Fruit fly (Drosophila melanogaster) S2 (cell line): Measurements from ENCODE around the gene Pli.

Experiments used
- CG8478 ChIP-seq: fragments of >200 bp; optimal IDR thresholded peaks from 2 replicates; lab custom pipeline; 2018
- CTCF ChIP-seq, 2 experiments: fragments of >200 bp; optimal IDR thresholded peaks; 2 replicates each; lab custom pipeline; 2018

Pli gene

DNA sequence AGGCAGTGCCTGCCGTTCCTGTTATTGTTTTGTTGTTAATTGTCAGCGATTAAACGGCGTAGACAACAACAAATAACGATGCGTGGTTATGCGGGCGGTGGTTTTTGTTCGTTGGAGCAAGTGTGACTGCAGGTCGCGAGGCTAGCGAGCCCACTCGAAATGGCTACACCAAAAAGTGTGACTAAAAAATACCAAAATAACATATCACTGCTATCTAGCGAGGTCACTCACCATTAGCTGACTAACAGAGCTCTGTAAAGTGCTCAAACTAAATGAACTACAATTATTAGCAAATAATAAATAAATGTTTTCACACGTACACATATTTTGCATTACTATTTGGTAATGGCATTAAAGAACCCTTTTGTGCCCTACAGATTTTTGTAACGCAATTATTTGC is at the start of gene Pli:
Gene Pli (minus strand): TSS at position 131 of the 400 bp plus-strand sequence.
- no peak for TF ChIP-seq CG8478 (lab: Kevin White, UChicago)
- peak; percentile 59 to 63 for TF ChIP-seq CTCF (optimal IDR thresholded peaks at IDR 0.05; lab: Kevin White, UChicago)

DNA sequence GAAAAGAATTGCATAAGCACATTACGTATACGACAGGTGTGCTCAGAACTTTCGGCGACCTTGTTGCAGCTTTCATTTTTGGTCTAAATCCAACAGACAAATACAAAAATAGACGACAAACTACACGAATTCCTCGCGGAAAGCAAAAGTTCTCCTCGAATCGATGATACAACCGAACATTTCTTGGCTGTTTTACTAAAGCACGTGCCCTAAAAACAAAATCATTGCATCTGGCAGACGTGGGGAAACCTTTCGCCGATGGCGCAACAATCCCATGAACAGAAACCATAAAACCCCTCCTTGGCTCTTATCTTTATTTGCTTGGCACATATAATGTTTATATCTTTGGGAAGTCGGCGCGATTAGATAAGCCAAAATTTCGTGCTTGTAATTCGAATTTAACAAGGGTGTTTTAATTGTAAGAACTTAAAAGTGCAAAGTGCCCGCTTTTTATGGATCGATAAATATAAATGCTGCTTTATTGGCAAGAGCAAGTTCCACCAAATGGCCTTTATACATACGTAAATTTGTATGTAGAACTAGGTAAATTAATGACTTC is 48.8 kb upstream of the Pli start:
- TF ChIP-seq CTCF (optimal IDR thresholded peaks at IDR 0.05; lab: Kevin White, UChicago) (no peak), CG8478 (lab: Kevin White, UChicago) (no peak)

DNA sequence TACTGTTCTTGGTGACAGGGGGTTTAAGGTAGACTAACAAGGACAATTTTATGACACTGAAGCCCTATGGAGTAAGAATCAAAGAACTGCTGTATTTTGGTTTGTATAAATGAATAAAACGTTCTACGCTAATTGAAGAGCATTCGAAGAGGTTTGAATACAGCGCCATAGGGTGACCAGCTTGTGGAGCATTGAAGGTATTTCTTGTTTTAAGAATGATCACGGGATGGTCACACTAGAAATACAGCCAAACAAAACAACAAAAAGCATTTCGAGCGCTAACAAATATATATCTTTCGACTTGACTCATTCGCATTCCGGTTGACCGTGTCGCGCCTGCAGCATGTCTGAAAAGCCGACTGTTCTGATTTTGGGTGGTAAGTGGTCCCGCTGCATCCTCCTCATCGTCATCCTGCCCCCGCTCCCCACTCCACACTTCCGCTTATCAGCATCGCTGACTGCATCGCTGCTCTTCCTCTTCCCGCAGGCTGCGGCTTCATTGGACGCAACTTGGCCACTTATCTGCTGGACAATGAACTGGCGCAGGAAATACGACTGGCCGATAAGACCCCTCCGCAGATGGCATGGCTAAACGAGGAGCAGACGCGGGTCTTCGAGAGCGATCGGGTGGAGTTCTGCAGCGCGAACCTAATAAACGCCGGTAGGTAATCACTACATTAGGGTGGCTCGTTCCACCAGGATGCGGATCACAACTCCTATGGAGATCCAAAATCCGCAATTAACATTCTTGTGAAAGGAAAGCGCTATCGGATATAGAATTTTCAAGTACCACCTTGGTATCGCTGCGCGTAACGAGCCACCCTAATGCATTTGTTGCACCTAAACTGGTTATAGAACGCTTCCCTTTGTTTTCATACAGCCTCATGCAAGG is 44.1 kb upstream of the Pli start, which contains the start of gene CG5854:
Gene CG5854 (plus strand): TSS at position 229 of the 892 bp plus-strand sequence.
- no peak for TF ChIP-seq CTCF (optimal IDR thresholded peaks at IDR 0.05; lab: Kevin White, UChicago)
- TF ChIP-seq CG8478 (lab: Kevin White, UChicago): no peak

DNA sequence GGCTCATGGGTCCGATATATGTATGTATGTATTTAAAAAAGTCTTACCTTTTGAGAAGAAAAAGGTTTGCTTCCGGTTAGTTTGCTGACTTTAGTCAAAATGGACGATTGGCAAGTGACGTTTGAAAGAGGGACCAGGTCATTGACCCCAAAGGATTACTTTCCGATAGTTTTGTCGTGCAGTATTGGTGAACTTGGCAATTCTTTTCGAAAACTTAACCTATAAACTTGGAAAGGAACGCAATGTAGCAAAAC is 43.5 kb upstream of the Pli start, which contains the start of gene RpS19b:
Gene RpS19b (minus strand): TSS at position 101 of the 254 bp plus-strand sequence.
- TF ChIP-seq CG8478 (lab: Kevin White, UChicago) (no peak), CTCF (optimal IDR thresholded peaks at IDR 0.05; lab: Kevin White, UChicago) (no peak)

DNA sequence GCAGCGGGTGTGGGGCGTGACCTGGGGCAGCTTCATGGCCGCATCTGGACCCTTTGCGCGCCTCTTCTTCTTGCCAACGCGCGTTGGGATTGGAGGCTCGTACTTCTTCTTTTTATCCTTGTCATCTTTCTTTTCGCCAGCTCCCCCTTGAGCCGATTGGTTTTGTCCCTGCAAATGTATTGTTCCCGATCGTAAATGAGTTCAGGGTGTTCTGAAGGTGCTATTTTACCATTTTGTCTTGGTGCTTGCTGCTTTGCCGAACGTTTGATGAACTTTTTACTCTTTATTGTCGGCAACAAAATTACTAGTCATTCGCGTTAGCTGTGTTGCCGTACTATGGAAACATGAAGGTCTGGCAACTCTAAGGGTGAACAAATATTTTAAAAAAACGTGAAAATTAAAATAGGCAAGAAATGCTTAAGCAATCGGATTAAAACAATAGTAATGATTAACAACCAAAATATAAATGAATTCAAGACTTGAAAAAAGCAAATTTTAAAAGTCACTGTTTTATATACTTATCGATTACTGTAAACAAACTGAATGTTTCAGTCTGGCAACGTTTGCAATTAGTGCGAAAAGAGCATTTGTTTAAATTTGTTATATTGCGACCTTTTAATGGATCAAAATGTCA is 41.4 kb upstream of the Pli start, which contains the start of the genes Rpt2 and CG13599:
Gene Rpt2 (minus strand): TSS at position 464 of the 634 bp plus-strand sequence.
Gene CG13599 (plus strand): TSS at position 545 of the 634 bp plus-strand sequence.
- TF ChIP-seq CTCF (optimal IDR thresholded peaks at IDR 0.05; lab: Kevin White, UChicago) (no peak), CG8478 (lab: Kevin White, UChicago) (no peak)

DNA sequence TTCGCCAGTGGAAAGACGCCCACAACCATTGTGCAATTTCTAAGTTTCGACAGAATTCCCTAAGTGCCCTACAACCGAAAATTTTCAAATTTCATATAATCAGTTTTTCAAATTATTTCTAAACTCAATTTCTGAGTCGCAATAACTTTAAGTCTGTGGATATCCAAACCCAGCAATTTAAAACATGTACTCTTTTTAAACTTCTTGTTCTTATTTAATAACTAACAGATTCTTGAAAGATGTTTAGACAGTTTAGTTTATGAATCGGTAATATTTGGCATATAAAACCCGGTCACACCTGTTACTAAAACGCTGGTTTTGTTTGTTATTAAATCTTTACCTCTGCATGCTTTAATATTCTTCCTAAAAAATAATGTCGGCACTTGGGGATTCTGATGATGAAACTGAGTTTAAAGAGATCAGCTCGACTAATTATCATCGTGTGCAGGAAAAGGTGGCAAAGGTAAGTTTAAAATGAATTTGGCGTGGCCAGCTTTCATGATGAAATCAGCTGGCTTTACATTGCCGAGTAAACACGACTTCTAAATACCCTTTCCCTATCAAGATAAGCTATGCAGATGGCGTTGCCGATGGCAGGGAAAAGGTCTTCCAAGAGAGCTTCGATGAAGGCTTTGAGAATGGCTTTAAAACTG is 39.2 kb upstream of the Pli start, which contains the start of the genes CG43998, CG43999 and CG31142:
Gene CG43998 (minus strand): TSS at position 51 of the 653 bp plus-strand sequence.
Gene CG43999 (minus strand): TSS at position 51 of the 653 bp plus-strand sequence.
Gene CG31142 (plus strand): TSS at position 294 of the 653 bp plus-strand sequence.
- no peak for TF ChIP-seq CTCF (optimal IDR thresholded peaks at IDR 0.05; lab: Kevin White, UChicago)
- no peak for TF ChIP-seq CG8478 (lab: Kevin White, UChicago)

DNA sequence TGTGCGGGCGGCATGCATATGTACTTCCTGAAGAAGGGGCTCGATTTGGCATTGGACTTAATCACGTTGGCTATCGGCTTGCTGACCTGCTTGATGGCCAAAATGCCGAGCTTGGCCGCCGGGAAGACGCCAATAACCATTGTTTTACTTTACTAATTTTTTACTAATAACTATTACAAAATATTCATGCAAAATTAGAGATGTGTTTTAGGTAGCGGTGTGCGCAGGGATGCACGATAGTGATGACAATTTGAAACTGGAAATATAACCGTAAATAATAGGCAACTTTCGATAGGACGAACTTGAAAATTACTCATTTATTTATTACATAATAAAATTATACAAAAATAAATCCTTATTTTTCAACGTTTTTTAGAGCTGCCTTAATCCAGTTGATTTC is 37.6 kb upstream of the Pli start, which contains the start of gene CG13601:
Gene CG13601 (minus strand): TSS at position 206 of the 400 bp plus-strand sequence.
- no peak for TF ChIP-seq CTCF (optimal IDR thresholded peaks at IDR 0.05; lab: Kevin White, UChicago)
- TF ChIP-seq CG8478 (lab: Kevin White, UChicago): no peak

DNA sequence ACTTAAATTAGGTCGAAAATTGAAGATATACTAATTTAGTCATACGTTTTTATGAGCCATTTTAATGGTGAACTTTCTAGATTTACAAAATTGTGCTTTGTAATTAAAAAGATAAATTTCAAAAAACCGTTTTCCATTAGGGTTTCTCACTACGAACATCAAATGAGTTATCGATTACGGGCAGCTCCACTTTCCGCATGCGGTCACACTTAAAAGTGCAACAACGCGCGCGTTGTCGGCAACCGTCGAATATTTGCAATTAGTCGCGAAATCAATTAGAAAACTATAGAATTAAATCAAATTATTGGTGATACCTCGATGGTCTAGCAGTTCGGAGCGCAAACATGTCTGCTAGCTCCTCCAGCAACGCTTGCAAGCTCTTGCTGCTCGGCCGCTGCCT is 34.3 kb upstream of the Pli start, which contains the start of gene Ndc1:
Gene Ndc1 (plus strand): TSS at position 200 of the 400 bp plus-strand sequence.
- TF ChIP-seq CG8478 (lab: Kevin White, UChicago): no peak
- no peak for TF ChIP-seq CTCF (optimal IDR thresholded peaks at IDR 0.05; lab: Kevin White, UChicago)

DNA sequence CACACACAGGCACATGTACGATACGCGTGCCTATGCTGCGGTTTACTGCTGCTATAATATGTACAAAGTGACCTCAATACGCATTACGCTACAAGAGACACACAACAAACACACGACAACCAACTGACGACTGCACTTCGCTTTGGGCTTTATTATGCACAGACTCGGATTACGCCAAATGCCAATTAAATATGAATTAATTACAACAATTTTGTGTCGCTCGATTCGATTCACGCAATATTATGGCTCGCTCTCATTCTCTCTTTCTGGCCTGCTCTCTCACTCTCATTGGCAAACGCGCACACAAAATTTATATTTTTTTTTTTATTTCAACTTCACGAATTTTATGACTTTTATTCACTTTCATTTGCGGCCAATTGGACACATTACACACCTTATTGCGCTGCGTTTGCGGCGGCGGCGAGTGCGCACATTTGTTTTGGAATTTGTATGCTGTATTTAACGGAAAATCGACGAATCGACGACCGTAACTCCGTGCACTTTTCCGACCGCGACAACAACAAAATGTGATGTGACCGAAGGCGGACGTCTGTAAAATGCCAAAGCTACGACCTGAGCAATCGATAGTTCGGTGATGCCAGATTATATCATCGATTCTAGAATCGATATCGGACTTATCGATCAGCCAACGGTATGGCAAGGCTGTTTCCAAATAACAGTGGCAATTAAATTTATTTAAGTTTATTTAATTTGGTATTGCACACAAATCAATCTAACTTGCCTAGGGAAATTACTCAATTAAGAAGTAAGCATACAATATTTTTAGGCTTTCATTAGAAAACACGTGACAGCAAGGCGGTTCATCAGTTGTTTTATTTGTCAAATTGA is 32.9 kb upstream of the Pli start, which contains the start of the genes sba and CG31141:
Gene sba (minus strand): TSS at position 472 of the 849 bp plus-strand sequence.
Gene CG31141 (plus strand): TSS at position 799 of the 849 bp plus-strand sequence.
- peak; percentile 9 to 50 for TF ChIP-seq CTCF (optimal IDR thresholded peaks at IDR 0.05; lab: Kevin White, UChicago)
- TF ChIP-seq CG8478 (lab: Kevin White, UChicago): no peak

DNA sequence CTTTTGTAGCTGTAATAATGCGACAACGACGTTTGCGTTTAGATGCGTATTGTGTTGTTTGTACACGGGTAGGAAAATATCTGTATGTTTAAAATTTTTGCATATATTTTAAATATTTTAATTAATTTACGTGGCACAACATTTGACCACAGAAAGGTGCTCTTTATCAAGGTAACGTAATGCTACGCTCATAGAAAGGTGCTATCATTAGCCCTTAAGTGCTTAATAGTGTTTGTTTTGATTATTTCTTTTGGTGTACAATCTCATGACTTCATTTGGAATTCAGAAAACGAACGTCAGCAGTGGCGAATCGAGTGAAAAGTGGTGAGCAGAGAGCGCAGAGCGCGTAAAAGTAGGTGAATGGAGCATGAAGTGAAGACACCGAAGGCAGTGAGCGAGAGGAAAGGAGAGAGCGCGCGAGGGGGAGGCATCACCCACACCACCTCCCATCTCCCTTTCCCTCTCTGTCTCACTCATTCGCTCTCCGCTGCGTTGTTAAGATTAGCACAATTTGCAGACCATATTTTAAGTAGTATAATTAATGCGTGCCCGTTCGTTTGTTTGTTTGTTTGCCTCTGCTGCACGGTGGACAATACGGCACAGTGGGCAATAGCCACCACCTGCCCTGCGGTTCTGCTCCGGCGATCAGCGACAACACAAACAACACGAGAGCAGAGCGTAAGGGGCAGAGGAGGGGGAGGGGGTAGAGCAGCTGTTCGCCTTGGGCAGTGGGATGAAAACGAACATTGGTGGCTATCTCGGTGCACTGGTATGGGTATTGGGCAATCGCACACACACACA is 32.0 kb upstream of the Pli start:
- TF ChIP-seq CG8478 (lab: Kevin White, UChicago) (no peak), CTCF (optimal IDR thresholded peaks at IDR 0.05; lab: Kevin White, UChicago) (no peak)

DNA sequence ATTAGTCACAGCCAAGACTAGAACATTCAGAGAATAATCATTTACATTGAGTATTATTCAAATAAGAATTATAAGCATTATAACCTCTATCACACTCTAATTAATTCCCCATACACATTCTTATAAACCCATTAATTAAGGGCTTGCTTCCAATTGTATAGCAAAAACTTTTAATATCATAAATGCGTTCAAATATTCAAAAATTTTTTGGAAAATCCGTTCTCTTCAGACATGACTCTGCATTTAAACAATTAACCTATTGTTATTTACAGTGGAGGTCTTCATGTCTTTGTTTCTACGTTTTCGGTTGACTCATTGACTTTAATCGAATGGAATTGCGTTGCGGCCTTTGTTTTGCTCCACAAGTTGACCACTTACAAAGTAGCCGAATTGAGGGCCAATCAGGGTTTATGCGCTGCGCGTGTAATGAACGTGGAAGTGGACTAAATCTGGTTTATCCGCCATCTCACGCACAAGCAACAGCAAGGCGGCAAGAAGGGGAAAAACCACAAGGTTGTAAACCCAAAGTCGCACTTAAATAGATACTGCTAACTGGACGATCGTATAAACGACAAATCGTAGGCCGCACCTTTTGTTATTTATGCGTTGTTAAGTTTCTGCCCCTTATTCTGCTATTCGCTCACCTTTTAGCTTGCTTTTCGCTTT is 31.2 kb upstream of the Pli start:
- TF ChIP-seq CTCF (optimal IDR thresholded peaks at IDR 0.05; lab: Kevin White, UChicago) (no peak), CG8478 (lab: Kevin White, UChicago) (no peak)

DNA sequence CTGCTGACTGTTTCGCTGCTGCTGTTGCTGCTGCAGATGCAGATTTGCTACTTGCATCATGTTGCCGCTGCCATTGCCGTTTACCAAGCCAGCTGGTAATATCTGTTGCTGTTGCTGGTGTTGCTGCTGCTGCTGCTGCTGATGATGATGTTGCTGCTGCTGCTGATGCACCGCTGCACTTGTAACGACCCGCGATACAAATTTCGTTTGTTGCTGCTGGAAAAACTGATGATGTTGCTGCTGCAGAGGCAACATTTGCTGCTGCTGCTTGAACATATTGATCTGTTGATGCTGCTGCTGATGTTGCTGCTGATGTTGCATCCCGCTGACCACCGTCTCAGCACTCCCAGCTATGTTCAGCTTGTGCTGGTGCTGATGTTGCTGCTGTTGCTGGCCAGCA is 30.5 kb upstream of the Pli start:
- TF ChIP-seq CTCF (optimal IDR thresholded peaks at IDR 0.05; lab: Kevin White, UChicago) (no peak), CG8478 (lab: Kevin White, UChicago) (no peak)
